Worm (Caenorhabditis elegans) whole organism, midembryonic: ENCODE measurements around the gene R01E6.2.

Source experiments
- T22C8.4 ChIP-seq: fragments of 200-800 bp; sonication (Bioruptor generic); IDR thresholded peaks from 2 replicates; pipeline ENCODE4 v1.3.6; 2022; ENCODE audit warnings: missing genetic modification characterization, missing compliant biosample characterization
- cog-1 ChIP-seq: sonication (generic microtip); optimal IDR thresholded peaks from 2 replicates; lab custom pipeline; 2016; ENCODE audit warnings: missing genetic modification characterization, missing compliant biosample characterization
- flt-1 ChIP-seq: fragments of 200-800 bp; sonication (Bioruptor generic); IDR thresholded peaks from 2 replicates; pipeline ENCODE4 v1.3.6; 2022; ENCODE audit warnings: missing genetic modification characterization, missing compliant biosample characterization
- klf-2 ChIP-seq: fragments of 200-800 bp; sonication (Bioruptor generic); conservative IDR thresholded peaks from 2 replicates; pipeline ENCODE4 v1.3.6; 2022; ENCODE audit warnings: missing genetic modification reagents, missing genetic modification characterization, missing compliant biosample characterization
- med-1 ChIP-seq: sonication (generic microtip); optimal IDR thresholded peaks from 2 replicates; lab custom pipeline; 2017; ENCODE audit warnings: missing genetic modification characterization, mild to moderate bottlenecking, missing compliant biosample characterization, antibody characterized with exemption, missing genetic modification reagents; ENCODE audit not compliant: insufficient read depth
- ref-1 ChIP-seq: fragments of 200-800 bp; sonication (Bioruptor generic); conservative IDR thresholded peaks from 2 replicates; pipeline ENCODE4 v1.3.6; 2022; ENCODE audit warnings: missing genetic modification reagents, missing genetic modification characterization, missing compliant biosample characterization
- ztf-23 ChIP-seq: fragments of 200-800 bp; sonication (Bioruptor generic); IDR thresholded peaks from 2 replicates; pipeline ENCODE4 v1.3.6; 2022; ENCODE audit warnings: missing genetic modification reagents, missing genetic modification characterization, missing compliant biosample characterization
- ztf-29 ChIP-seq: fragments of 200-800 bp; sonication (Bioruptor generic); IDR thresholded peaks from 2 replicates; pipeline ENCODE4 v1.3.6; 2022; ENCODE audit warnings: missing genetic modification reagents, missing genetic modification characterization, missing compliant biosample characterization

DNA sequence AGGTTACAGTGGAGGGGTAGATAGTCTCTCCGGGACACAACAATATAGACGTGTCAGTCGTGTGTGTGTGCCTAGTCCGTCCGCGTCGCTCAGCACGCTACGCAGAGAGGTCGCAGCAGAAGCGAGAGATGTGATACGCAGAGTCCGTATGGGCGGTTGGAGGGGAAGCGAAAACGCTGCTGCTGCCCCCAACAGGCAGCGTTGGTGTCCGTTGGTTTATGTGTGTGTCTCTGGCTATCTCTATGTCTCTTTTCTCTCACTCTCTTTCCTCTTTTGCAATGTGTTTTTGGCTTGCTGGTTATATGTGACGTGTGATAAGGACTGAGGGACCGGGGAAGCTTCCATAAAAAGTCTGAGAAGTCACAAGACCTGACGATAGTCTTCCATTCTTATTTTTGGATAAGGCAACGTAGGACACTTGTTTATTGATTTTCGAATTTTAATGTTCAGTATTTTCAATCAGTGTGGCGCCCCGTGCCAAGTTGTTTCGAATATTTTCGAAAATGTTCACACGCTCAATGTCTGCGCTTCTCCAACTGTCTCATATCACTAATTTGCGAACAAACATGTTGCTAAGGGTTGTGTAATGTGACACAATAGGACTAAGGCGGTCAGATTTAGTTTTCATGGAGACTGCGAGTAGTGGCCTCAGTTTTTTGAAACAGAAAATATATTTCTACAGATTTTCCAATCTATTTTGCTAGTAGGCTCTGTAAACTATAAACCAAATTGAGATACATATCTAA is 38.8 kb downstream of the R01E6.2 start, which contains the start of gene pab-2:
- TF ChIP-seq cog-1 (tag; lab: Kevin White, UChicago) (peak; percentile 69), klf-2 (GFP tag; lab: Robert Waterston, UW) (no peak), ztf-23 (GFP tag; lab: Robert Waterston, UW) (peak; percentile 72), med-1 (GFP tag; lab: Kevin White, UChicago) (no peak), flt-1 (GFP tag; lab: Robert Waterston, UW) (0 out of 2 replicates have a peak, but pooled peaks have one; percentile 39), T22C8.4 (GFP tag; lab: Robert Waterston, UW) (no peak), ref-1 (GFP tag; lab: Robert Waterston, UW) (no peak), ztf-29 (peak; percentile 73)
